Worm (Caenorhabditis elegans) whole organism, L2 larva: ENCODE results near the gene his-72.

Experiments
- aly-2 ChIP-seq: fragments of 150-350 bp; optimal IDR thresholded peaks from 2 replicates; lab custom pipeline; 2014; ENCODE audit warnings: missing biosample characterization, missing genetic modification characterization
- ceh-16 ChIP-seq: fragments of 150-350 bp; optimal IDR thresholded peaks from 2 replicates; lab custom pipeline; 2014; ENCODE audit warnings: missing biosample characterization, missing genetic modification characterization
- egl-27 ChIP-seq: sonication (generic microtip); optimal IDR thresholded peaks from 3 replicates; lab custom pipeline; 2017; ENCODE audit warnings: missing biosample characterization, missing genetic modification reagents, missing genetic modification characterization
- elt-3 ChIP-seq: sonication (generic microtip); optimal IDR thresholded peaks from 2 replicates; lab custom pipeline; 2017; ENCODE audit warnings: missing biosample characterization, missing genetic modification characterization
- fos-1 ChIP-seq: fragments of 150-350 bp; optimal IDR thresholded peaks from 2 replicates; lab custom pipeline; 2014; ENCODE audit warnings: missing biosample characterization, missing genetic modification characterization
- lsy-2 ChIP-seq, 2 experiments: fragments of 150-350 bp in 1 of 2; sonication (generic microtip) in 1 of 2; optimal IDR thresholded peaks; 2 replicates each; lab custom pipeline; 2014 to 2017; ENCODE audit warnings: missing biosample characterization in 2 of 2, missing genetic modification characterization in 2 of 2
- nhr-129 ChIP-seq: fragments of 150-350 bp; optimal IDR thresholded peaks from 2 replicates; lab custom pipeline; 2014; ENCODE audit warnings: missing biosample characterization, missing genetic modification characterization
- nhr-23 ChIP-seq: fragments of 150-350 bp; optimal IDR thresholded peaks from 2 replicates; lab custom pipeline; 2014; ENCODE audit warnings: missing biosample characterization, missing genetic modification reagents, missing genetic modification characterization
- nhr-237 ChIP-seq: fragments of 150-350 bp; optimal IDR thresholded peaks from 2 replicates; lab custom pipeline; 2014; ENCODE audit warnings: missing biosample characterization, missing genetic modification characterization
- unc-62 ChIP-seq: fragments of 150-350 bp; optimal IDR thresholded peaks from 2 replicates; lab custom pipeline; 2014; ENCODE audit warnings: missing biosample characterization, missing genetic modification reagents, missing genetic modification characterization
- ztf-4 ChIP-seq: fragments of 150-350 bp; optimal IDR thresholded peaks from 2 replicates; lab custom pipeline; 2014; ENCODE audit warnings: missing biosample characterization, missing genetic modification characterization

DNA sequence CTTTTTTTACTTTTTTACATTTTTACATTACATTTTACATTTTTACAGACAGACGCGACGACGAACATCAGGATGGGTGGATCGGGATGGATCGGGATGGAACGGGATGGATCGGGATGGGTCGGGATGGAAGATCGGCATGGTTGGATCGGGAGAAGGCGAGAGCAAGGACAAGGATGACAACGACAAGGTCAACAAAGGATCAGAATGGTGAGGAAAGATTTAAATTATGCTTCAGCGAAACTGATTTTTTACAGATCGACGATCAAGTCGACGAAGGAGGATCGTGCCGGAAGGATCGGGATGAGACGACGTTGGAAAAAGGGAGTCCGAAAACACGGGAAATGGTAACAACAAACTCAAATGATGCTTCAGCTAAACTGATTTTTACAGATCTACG lies 19.3 kb upstream of the his-72 start:
- TF ChIP-seq nhr-23: no peak
- TF ChIP-seq nhr-129 (tag; lab: Kevin White, UChicago): no peak
- no peak for TF ChIP-seq nhr-237
- no peak for TF ChIP-seq lsy-2 (tag; optimal IDR thresholded peaks at IDR 0.05; lab: Kevin White, UChicago)
- TF ChIP-seq unc-62: no peak
- TF ChIP-seq elt-3 (tag; lab: Kevin White, UChicago): no peak
- TF ChIP-seq egl-27 (tag; lab: Kevin White, UChicago): no peak
- TF ChIP-seq ztf-4 (tag; lab: Kevin White, UChicago): no peak
- no peak for TF ChIP-seq fos-1 (tag; lab: Kevin White, UChicago)
- TF ChIP-seq ceh-16 (tag; lab: Kevin White, UChicago): no peak
- no peak for TF ChIP-seq aly-2
